Worm (Caenorhabditis elegans) whole organism, dauer: ENCODE results near the gene myrf-2.

Experiments used
- unc-62 ChIP-seq: sonication (generic microtip); optimal IDR thresholded peaks from 2 replicates; lab custom pipeline; 2017; ENCODE audit warnings: missing biosample characterization, missing genetic modification reagents, missing genetic modification characterization

Gene myrf-2

DNA sequence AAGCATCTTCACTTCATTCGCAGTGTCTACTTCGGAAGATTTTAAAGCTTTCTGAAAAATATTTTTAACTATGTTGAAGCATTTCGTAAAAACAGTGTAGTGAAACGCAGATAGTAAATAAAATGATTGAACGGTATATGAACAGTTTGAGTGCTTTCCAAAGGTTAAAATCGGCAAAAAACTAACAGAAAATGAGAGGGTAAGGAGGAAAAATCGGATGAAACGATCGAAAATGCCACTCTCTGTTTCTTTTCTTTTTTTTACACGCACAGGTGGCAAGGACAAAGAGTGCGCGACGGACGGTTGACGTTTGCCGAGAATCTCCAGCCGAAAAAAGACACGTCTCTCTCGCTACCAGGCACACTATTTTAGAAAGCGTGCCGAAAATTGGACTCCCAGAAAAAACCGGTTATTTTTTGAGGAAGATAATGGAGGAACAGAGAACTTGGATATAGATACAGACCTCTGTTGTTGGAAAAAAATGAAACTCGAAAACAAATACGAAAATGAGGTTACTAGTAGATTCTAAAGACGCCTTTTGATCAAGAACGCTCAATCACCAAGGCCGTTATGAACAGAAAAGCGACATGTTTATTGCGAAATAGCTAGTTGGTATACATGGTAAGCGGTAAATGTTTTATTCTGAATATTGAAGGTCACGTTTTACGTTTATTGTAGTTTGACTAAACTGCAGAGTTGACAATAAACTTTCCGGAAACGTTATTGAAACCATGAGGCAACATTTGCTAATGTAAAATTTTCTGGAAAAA, at the start of gene myrf-2:
TSS of gene myrf-2 (minus strand) at position 51 of the 770 bp plus-strand sequence.
- TF ChIP-seq unc-62 (GFP tag; lab: Kevin White, UChicago), result no peak

DNA sequence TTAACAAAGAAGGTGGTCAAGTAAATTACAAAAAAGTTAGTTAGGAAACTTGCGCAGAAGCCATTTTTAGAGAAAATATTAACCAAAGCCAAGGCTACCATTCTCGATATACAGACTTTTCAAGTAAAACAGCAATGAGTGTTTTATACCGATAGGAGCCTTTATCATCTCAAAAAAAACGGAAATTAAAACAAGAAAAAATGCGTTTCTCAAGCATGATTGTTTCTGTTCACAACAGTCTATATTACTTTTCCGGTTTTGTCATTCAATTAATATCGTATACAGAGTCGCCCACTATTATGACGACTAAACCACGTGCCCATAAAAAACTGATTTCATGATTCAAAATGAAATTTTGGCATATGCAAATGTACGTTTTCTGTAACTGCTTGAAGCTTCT, 46.8 kb upstream of the myrf-2 start, which contains the start of gene str-74:
TSS of gene str-74 (minus strand) at position 101 of the 400 bp plus-strand sequence.
- TF ChIP-seq unc-62 (GFP tag; lab: Kevin White, UChicago), result no peak

DNA sequence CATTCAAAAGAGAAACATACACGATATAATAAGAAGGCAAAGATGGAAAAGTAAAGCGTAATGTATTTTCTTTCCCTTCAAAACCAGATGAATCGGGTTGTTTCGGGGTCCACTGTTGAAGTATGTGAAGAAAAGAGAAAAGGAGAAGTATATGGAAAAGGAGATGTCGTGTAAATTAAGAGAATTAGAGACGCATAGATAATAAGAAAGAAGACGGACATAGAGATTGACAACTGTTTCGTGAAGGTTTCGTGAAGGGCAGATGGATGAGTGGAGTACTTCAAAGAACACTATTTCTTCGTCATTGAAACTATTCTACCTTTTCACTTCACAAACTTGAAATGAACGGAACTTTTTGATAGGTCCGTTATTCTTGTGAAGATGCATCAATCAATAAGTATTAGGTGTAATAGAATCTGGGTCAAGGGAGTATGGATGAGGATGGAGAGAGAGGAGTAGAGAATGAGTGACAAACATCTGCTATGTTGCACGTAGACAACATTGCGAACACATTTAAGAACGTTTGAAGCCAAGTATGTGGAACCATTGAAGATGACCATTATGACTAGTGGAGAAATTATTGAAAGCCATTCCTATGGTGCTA, 44.1 kb upstream of the myrf-2 start:
- no peak for TF ChIP-seq unc-62 (GFP tag; lab: Kevin White, UChicago)

DNA sequence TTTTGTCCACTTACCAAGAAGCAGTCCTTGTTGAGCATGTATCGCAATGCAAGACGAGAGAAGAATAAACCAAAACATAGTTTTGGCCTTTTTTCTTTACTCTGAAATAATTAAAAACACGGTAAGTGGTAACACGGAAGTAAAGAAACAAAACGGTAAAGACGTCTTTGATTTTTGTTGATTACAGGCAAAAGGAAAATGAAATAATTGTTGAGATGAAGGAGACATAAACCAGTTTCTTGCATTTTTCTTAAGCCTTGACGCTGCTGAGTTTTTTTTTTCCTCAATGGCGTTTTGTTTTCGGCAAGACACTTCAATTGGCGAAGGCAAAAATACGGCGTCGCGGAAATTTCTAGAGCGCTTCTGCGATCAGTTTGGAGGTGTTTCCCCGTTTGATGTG, 42.7 kb upstream of the myrf-2 start, which contains the start of gene zipt-13:
TSS of gene zipt-13 (minus strand) at position 101 of the 400 bp plus-strand sequence.
- TF ChIP-seq unc-62 (GFP tag; lab: Kevin White, UChicago), result no peak

DNA sequence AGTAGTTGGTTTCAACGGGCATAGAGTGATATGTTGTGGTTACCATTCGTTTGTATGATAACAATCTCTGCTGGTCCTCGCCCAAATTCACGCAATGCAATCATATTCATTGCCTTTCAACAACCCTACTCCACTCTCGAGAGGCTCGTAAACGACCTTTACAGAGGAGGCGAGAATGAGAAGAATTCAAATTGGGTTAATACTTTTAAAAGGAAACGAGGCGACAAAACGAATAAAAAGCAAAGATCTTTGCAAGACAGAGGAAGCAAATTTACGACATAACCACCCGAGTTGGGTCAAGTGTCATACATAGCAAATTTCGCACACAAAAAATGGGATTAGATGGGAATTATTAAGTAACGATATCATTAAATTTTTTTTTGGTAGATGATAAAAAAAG, 38.2 kb upstream of the myrf-2 start:
- TF ChIP-seq unc-62 (GFP tag; lab: Kevin White, UChicago), result no peak

DNA sequence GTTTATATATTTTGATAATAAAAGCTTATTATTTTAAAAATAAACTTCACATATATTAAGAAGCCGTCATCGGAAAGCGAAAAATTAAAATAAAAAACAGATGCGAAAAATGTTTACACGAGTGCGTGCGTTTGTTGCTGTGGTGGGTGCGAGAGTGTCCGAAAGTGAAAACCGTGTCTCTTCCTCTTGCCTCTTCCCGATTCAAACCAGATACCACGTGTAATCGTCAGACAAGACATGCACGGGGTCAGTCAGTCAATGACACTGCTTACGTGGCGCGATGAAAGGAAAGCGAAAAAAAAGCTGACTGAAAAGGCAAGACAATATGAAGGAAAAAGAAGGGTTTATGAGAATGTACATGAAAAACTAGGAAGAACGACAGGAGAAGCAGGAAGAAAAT, 36.7 kb upstream of the myrf-2 start:
- no peak for TF ChIP-seq unc-62 (GFP tag; lab: Kevin White, UChicago)

DNA sequence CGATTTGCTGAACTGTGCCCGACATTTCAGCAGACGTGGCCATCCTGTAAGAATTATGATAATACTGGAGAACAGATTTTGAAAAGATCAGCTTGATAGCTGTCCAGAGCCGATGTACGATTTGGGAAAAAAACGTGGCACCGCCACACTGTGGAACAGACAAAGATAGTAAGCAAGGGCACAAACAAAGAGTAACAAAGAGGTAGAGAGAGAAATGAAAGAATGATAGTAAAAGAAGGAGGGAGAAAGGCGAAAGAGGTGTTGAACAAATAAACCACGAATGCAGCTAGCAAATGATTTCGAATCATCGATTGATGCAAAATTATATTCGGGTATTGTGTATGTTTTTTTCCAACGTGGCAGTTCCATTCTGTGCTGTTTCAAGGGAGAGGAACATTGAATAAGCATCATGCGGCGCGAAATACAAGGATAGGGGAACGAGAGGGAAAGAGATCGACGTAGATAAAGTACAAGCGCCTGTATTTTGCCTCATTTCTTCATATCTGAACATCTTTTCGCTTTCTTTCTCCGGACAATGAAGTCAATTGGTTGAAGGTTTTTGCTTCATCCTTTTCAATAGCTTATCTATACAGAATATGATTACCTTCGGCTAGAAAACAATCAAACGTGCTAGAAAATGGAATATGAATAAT, 34.0 kb upstream of the myrf-2 start, which contains the start of gene C14H10.3:
TSS of gene C14H10.3 (minus strand) at position 44 of the 653 bp plus-strand sequence.
- TF ChIP-seq unc-62 (GFP tag; lab: Kevin White, UChicago), result no peak

DNA sequence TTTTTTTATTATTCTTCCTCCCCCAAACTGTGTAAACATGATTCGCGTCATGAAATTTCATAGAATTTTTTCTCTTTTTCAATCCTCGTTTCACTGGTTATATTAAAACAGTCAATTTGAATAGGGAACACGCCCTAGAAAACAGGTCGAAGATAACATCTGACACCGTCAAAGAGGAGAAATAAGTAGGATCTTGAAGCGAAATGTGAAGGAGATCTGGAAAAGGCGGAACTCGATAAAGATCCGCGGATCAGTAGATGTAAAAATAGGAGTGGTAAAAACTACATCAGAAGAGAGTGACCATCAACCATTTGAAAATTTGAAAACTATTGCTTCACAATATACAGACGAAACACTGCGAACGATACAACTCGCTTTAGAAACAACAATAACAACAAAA, 33.0 kb upstream of the myrf-2 start:
- no peak for TF ChIP-seq unc-62 (GFP tag; lab: Kevin White, UChicago)

DNA sequence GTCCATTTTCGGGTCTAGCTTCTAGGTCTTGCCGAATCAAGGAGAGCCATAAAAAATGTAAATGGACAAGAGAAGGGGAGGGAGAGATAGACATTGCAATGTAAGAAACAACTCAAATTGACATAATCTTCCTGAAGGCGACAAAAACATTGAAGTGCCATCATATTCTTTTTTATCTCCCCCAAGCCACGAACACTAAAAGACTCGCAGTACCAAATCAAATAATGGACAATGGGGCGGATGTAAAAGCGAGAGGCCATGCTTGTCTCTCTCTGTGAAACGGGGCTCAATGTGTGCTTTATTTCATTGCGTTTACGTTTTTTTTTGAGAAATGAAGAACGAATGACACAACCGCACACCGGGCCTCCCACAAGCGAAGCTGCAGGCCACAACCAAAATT, 31.7 kb upstream of the myrf-2 start:
- no peak for TF ChIP-seq unc-62 (GFP tag; lab: Kevin White, UChicago)

DNA sequence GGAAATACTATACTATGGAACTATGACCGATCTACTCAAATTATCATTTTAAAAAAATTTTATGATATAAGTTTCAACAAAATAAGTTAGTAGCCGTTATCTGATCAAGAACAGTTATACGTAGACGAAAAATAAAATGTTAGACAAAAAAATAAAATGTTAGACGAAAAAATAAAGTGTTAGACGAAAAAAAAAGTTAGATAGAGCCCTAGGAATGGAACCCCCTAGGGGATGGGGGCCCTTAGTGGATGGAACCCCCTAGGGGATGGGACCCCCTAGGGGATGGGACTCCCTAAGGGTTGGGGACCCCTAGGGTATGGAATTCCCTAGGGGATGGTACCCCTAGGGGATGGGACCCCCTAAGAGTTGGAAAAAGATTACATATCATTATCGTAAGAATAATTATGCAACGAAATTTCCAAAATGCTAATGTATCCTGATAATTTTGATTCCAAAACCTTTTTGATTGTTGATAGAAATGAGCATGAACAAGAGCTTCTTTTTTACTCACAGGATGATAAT, 25.1 kb upstream of the myrf-2 start:
- no peak for TF ChIP-seq unc-62 (GFP tag; lab: Kevin White, UChicago)

DNA sequence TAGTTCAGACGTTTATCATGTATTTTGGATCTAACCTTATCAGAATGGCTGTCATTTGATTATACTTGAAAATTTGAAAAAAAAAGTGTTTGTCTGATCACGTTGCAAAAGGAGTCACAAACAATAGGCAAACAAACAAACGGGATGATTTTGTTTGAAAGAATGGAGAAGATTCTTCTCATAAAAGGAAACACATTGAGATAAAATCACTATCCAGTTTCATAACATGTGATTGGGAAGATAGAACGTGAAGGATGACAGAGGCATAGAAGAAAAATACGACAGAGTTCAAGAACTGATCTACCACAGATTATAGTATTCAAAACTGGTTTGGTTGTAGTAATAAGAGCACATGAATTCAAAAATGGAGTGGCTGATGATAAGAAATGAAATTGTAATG, 24.6 kb upstream of the myrf-2 start, which contains the start of gene F44A6.5:
TSS of gene F44A6.5 (minus strand) at position 151 of the 400 bp plus-strand sequence.
- no peak for TF ChIP-seq unc-62 (GFP tag; lab: Kevin White, UChicago)

DNA sequence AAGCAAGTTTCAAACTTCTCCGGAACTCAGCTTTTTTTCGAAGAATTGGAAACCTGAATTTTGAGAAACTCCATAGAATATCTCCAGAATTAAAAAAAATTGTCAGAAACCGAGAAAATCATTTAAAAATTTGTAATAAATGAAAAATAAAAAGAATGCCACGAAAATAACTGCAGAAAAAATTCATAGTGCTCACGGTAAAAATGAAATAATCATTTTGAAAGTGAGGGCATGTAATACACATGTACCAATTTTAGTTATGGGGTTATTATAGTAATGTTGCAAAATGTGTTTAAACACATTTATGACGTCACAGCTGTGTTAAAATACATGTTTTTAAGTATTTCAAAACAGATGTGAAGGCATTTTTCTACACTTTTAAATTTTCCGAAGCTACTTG, 22.7 kb upstream of the myrf-2 start:
- no peak for TF ChIP-seq unc-62 (GFP tag; lab: Kevin White, UChicago)

DNA sequence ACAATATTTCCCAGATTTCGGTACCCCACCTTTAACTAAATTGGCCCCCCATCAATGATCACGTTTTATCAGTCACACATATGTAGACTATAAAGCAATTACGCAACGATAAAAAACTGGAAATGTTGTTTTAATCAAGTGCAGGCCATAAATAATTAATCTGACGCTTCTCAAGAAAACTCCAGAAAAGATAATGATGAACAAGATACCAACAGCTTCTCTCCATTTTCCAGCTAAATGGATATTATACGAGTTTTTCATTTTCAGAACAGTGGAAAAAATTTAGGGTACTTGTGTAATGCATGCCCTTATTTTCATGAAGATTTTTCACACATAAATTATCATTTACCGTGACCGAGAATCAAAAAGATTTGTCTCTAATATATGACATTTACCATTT, 22.2 kb upstream of the myrf-2 start:
- no peak for TF ChIP-seq unc-62 (GFP tag; lab: Kevin White, UChicago)

DNA sequence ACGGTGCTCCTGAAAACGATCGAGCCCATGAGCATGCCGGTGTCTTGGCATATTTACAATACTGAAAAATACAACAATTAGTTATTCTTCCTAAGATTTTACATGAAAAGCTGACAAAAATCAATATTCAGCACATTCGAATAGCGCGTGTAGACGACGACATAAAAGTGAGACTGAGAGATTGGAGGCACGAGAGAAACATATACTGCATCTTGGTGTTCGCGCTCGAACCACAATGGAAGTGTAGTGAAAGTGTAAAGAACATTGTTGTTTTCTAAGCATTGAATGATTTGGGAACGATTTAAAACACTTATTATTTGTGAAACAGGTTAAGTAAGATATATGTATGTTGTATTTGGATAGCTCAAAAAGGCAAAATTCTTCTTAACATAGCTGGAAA, 21.3 kb upstream of the myrf-2 start, which contains the start of gene F44A6.4:
TSS of gene F44A6.4 (minus strand) at position 67 of the 400 bp plus-strand sequence.
- no peak for TF ChIP-seq unc-62 (GFP tag; lab: Kevin White, UChicago)

DNA sequence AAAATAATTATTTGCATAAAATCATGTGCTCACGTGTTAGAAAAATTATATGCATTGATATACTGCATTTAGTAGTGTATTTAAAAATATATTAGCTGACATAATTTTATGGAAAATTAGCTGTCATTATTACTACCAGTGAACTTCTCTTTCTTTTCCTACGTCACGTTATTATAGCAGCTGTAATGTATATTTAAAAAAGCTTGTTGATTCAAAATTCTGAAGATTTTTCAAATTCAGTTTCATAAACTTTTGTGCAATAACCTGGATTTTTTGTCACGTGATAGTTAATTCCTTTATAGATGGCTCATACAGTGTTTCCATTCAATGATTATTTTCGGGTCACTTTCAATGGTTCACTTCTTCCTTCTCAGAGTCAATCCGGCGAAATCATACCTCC, 18.3 kb upstream of the myrf-2 start, which contains the start of gene F44A6.3:
TSS of gene F44A6.3 (plus strand) at position 301 of the 400 bp plus-strand sequence.
- TF ChIP-seq unc-62 (GFP tag; lab: Kevin White, UChicago), result no peak

DNA sequence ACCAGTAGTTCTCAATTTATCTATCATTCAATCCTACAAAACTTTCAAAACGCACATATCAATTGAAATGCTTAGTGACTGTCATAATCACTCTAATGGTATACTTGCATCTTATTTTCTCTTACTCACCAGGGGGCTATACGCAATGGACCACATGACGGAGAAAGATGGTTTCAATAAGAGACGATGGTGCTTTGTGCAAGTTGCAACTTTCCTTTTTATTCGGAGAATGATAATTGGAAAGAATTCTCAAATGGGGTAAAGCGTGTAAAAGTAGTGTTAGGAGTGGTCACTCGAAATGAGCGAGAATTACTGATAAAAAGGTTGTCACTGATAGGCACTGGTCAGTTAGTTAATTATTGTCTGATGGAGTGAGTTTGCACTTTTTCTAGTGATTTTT, 14.3 kb upstream of the myrf-2 start:
- TF ChIP-seq unc-62 (GFP tag; lab: Kevin White, UChicago), result no peak
